Fruit fly (Drosophila melanogaster) whole organism, embryonic: ENCODE results near the gene CG32425.

Experiments
- Atf-2 ChIP-seq: fragments of 200-800 bp; sonication (Bioruptor generic); optimal IDR thresholded peaks from 2 replicates; lab custom pipeline; 2016; ENCODE audit warnings: missing biosample characterization, missing genetic modification characterization
- Awh ChIP-seq: fragments of 200-800 bp; sonication (Bioruptor generic); IDR thresholded peaks from 2 replicates; pipeline ENCODE4, ENCODE4 v1.3.6; 2022; ENCODE audit warnings: missing biosample characterization, missing genetic modification characterization
- CG10267 ChIP-seq: fragments of 200-800 bp; sonication (Bioruptor generic); optimal IDR thresholded peaks from 2 replicates; lab custom pipeline; 2018; ENCODE audit warnings: missing biosample characterization, mild to moderate bottlenecking, missing genetic modification characterization, moderate library complexity
- CG15011 ChIP-seq: fragments of 200-800 bp; sonication (Bioruptor generic); optimal IDR thresholded peaks from 3 replicates; lab custom pipeline; 2018; ENCODE audit warnings: missing biosample characterization, mild to moderate bottlenecking, missing genetic modification characterization
- CG1529 ChIP-seq: fragments of 200-800 bp; sonication (Bioruptor generic); optimal IDR thresholded peaks from 3 replicates; lab custom pipeline; 2018; ENCODE audit warnings: missing biosample characterization, missing genetic modification characterization
- CG15696 ChIP-seq: fragments of 200-800 bp; sonication (Bioruptor generic); optimal IDR thresholded peaks from 2 replicates; lab custom pipeline; 2019; ENCODE audit warnings: missing biosample characterization, mild to moderate bottlenecking, missing genetic modification characterization, moderate library complexity
- CG17328 ChIP-seq: fragments of 200-800 bp; sonication (Bioruptor generic); IDR thresholded peaks from 2 replicates; pipeline ENCODE4 v1.3.6; 2022; ENCODE audit warnings: missing biosample characterization, missing genetic modification characterization
- CG17359 ChIP-seq: fragments of 200-800 bp; sonication (Bioruptor generic); optimal IDR thresholded peaks from 3 replicates; lab custom pipeline; 2018; ENCODE audit warnings: missing biosample characterization, mild to moderate bottlenecking, missing genetic modification characterization, moderate library complexity
- CG18262 ChIP-seq: fragments of 200-800 bp; optimal IDR thresholded peaks from 3 replicates; lab custom pipeline; 2019; ENCODE audit warnings: missing biosample characterization, mild to moderate bottlenecking, missing genetic modification characterization, moderate library complexity
- CG2199 ChIP-seq: fragments of 200-800 bp; sonication (Bioruptor generic); IDR thresholded peaks from 3 replicates; pipeline ENCODE4 v1.3.6; 2022; ENCODE audit warnings: missing biosample characterization, missing genetic modification characterization
- CG31388 ChIP-seq: fragments of 200-800 bp; sonication (Bioruptor generic); optimal IDR thresholded peaks from 2 replicates; lab custom pipeline; 2016; ENCODE audit warnings: missing biosample characterization, missing genetic modification characterization
- CG32532 ChIP-seq: fragments of 200-800 bp; sonication (Bioruptor generic); IDR thresholded peaks from 2 replicates; pipeline ENCODE4 v1.3.6; 2022; ENCODE audit warnings: missing biosample characterization, missing genetic modification characterization
- CG33557 ChIP-seq: fragments of 200-800 bp; sonication (Bioruptor generic); optimal IDR thresholded peaks from 2 replicates; lab custom pipeline; 2019; ENCODE audit warnings: missing biosample characterization, mild to moderate bottlenecking, missing genetic modification characterization, moderate library complexity
- CG5953 ChIP-seq: fragments of 200-800 bp; sonication (Bioruptor generic); IDR thresholded peaks from 2 replicates; pipeline ENCODE4 v1.3.6; 2022; ENCODE audit warnings: missing biosample characterization, missing genetic modification characterization
- CG6813 ChIP-seq: fragments of 200-800 bp; sonication (Bioruptor generic); optimal IDR thresholded peaks from 2 replicates; lab custom pipeline; 2017; ENCODE audit warnings: missing biosample characterization, missing genetic modification characterization, mild to moderate bottlenecking, moderate library complexity, missing genetic modification reagents
- CG7372 ChIP-seq: fragments of 200-800 bp; sonication (Bioruptor generic); IDR thresholded peaks from 2 replicates; pipeline ENCODE4 v1.3.6; 2022; ENCODE audit warnings: missing biosample characterization, missing genetic modification characterization
- CG7745 ChIP-seq: fragments of 200-800 bp; sonication (Bioruptor generic); optimal IDR thresholded peaks from 2 replicates; lab custom pipeline; 2018; ENCODE audit warnings: missing biosample characterization, mild to moderate bottlenecking, missing genetic modification characterization, moderate library complexity
- CG7987 ChIP-seq: fragments of 200-800 bp; sonication (Bioruptor generic); optimal IDR thresholded peaks from 2 replicates; lab custom pipeline; 2018; ENCODE audit warnings: missing biosample characterization, mild to moderate bottlenecking, missing genetic modification characterization, moderate library complexity
- CG8089 ChIP-seq: fragments of 200-800 bp; sonication (Bioruptor generic); optimal IDR thresholded peaks from 3 replicates; lab custom pipeline; 2016; ENCODE audit warnings: missing biosample characterization, missing genetic modification characterization
- CG9215 ChIP-seq: fragments of 200-800 bp; sonication (Bioruptor generic); IDR thresholded peaks from 2 replicates; pipeline ENCODE4 v1.3.6; 2022; ENCODE audit warnings: missing biosample characterization, missing genetic modification characterization
- CHES-1-like ChIP-seq: fragments of 200-800 bp; sonication (Bioruptor generic); optimal IDR thresholded peaks from 2 replicates; lab custom pipeline; 2016; ENCODE audit warnings: missing biosample characterization, missing genetic modification characterization
- D19B ChIP-seq: fragments of 200-800 bp; sonication (Bioruptor generic); optimal IDR thresholded peaks from 2 replicates; lab custom pipeline; 2017; ENCODE audit warnings: missing biosample characterization, mild to moderate bottlenecking, missing genetic modification characterization
- Dip3 ChIP-seq: fragments of 200-800 bp; sonication (Bioruptor generic); optimal IDR thresholded peaks from 3 replicates; lab custom pipeline; 2016; ENCODE audit warnings: missing biosample characterization, missing genetic modification characterization
- Dll ChIP-seq: fragments of 200-800 bp; sonication (Bioruptor generic); IDR thresholded peaks from 4 replicates; pipeline ENCODE4 v1.3.6; 2022; ENCODE audit warnings: missing biosample characterization, missing genetic modification characterization; ENCODE audit not compliant: partially characterized antibody
- Hmr ChIP-seq: fragments of 200-800 bp; sonication (Bioruptor generic); optimal IDR thresholded peaks from 3 replicates; lab custom pipeline; 2017; ENCODE audit warnings: mild to moderate bottlenecking, missing biosample characterization, missing genetic modification reagents, missing genetic modification characterization
- Mad ChIP-seq: fragments of 200-800 bp; sonication (Bioruptor generic); optimal IDR thresholded peaks from 2 replicates; lab custom pipeline; 2016; ENCODE audit warnings: missing biosample characterization, missing genetic modification characterization
- NC2α ChIP-seq: fragments of 200-800 bp; sonication (Bioruptor generic); optimal IDR thresholded peaks from 2 replicates; lab custom pipeline; 2016; ENCODE audit warnings: missing biosample characterization, missing genetic modification characterization
- Pdp1 ChIP-seq, 2 experiments: fragments of 200-800 bp; sonication (Bioruptor generic); optimal IDR thresholded peaks; 3 replicates each; lab custom pipeline; 2016; ENCODE audit warnings: missing biosample characterization in 2 of 2, missing genetic modification characterization in 2 of 2, mild to moderate bottlenecking in 1 of 2, moderate library complexity in 1 of 2
- Poxn ChIP-seq: fragments of 200-800 bp; sonication (Bioruptor generic); IDR thresholded peaks from 2 replicates; pipeline ENCODE4 v1.3.6; 2022; ENCODE audit warnings: missing biosample characterization, missing genetic modification characterization
- Ptx1 ChIP-seq: fragments of 200-800 bp; sonication (Bioruptor generic); IDR thresholded peaks from 2 replicates; pipeline ENCODE4 v1.3.6; 2022; ENCODE audit warnings: missing biosample characterization, missing genetic modification characterization
- Rx ChIP-seq: fragments of 200-800 bp; sonication (Bioruptor generic); IDR thresholded peaks from 2 replicates; pipeline ENCODE4 v1.3.6; 2022; ENCODE audit warnings: missing biosample characterization, missing genetic modification characterization
- Sox100B ChIP-seq: fragments of 200-800 bp; sonication (Bioruptor generic); optimal IDR thresholded peaks from 3 replicates; lab custom pipeline; 2018; ENCODE audit warnings: missing biosample characterization, mild to moderate bottlenecking, missing genetic modification characterization
- Ssrp ChIP-seq: fragments of 200-800 bp; sonication (Bioruptor generic); optimal IDR thresholded peaks from 2 replicates; lab custom pipeline; 2018; ENCODE audit warnings: missing biosample characterization, mild to moderate bottlenecking, missing genetic modification characterization, moderate library complexity
- Xrp1 ChIP-seq: fragments of 200-800 bp; sonication (Bioruptor generic); IDR thresholded peaks from 2 replicates; pipeline ENCODE4 v1.3.6; 2022; ENCODE audit warnings: missing biosample characterization, missing genetic modification characterization
- ara ChIP-seq: fragments of 200-800 bp; sonication (Bioruptor generic); IDR thresholded peaks from 2 replicates; pipeline ENCODE4 v1.3.6; 2022; ENCODE audit warnings: missing biosample characterization, missing genetic modification characterization
- az2 ChIP-seq: fragments of 200-800 bp; sonication (Bioruptor generic); optimal IDR thresholded peaks from 3 replicates; lab custom pipeline; 2016; ENCODE audit warnings: missing biosample characterization, missing genetic modification characterization
- bbx ChIP-seq: fragments of 200-800 bp; sonication (Bioruptor generic); IDR thresholded peaks from 2 replicates; pipeline ENCODE4 v1.3.6; 2022; ENCODE audit warnings: missing biosample characterization, missing genetic modification characterization; ENCODE audit not compliant: partially characterized antibody
- chm ChIP-seq: fragments of 200-800 bp; sonication (Bioruptor generic); IDR thresholded peaks from 2 replicates; pipeline ENCODE4 v1.3.6; 2022; ENCODE audit warnings: missing biosample characterization, missing genetic modification characterization
- chn ChIP-seq: fragments of 200-800 bp; sonication (Bioruptor generic); optimal IDR thresholded peaks from 2 replicates; lab custom pipeline; 2016; ENCODE audit warnings: missing biosample characterization, missing genetic modification characterization
- dm ChIP-seq: fragments of 200-800 bp; sonication (Bioruptor generic); optimal IDR thresholded peaks from 3 replicates; lab custom pipeline; 2016; ENCODE audit warnings: missing biosample characterization, missing genetic modification characterization
- eve ChIP-seq, 2 experiments: fragments of >200 bp; optimal IDR thresholded peaks; 2 replicates each; lab custom pipeline; 2017; ENCODE audit warnings: missing biosample characterization in 2 of 2, missing genetic modification characterization in 2 of 2
- fd102C ChIP-seq: fragments of 200-800 bp; sonication (Bioruptor generic); optimal IDR thresholded peaks from 2 replicates; lab custom pipeline; 2018; ENCODE audit warnings: missing biosample characterization, mild to moderate bottlenecking, missing genetic modification characterization, moderate library complexity
- fd64A ChIP-seq: fragments of 200-800 bp; sonication (Bioruptor generic); optimal IDR thresholded peaks from 3 replicates; lab custom pipeline; 2018; ENCODE audit warnings: missing biosample characterization, mild to moderate bottlenecking, missing genetic modification characterization
- gem ChIP-seq: fragments of 200-800 bp; sonication (Bioruptor generic); optimal IDR thresholded peaks from 2 replicates; lab custom pipeline; 2019; ENCODE audit warnings: missing biosample characterization, mild to moderate bottlenecking, missing genetic modification characterization, moderate library complexity
- oc ChIP-seq: fragments of 200-800 bp; sonication (Bioruptor generic); optimal IDR thresholded peaks from 2 replicates; lab custom pipeline; 2018; ENCODE audit warnings: missing biosample characterization, mild to moderate bottlenecking, missing genetic modification characterization, moderate library complexity
- odd ChIP-seq: fragments of 200-800 bp; sonication (Bioruptor generic); optimal IDR thresholded peaks from 2 replicates; lab custom pipeline; 2017; ENCODE audit warnings: missing biosample characterization, mild to moderate bottlenecking, missing genetic modification characterization
- sc ChIP-seq, 3 experiments: fragments of >200 bp in 2 of 3; fragments of 200-800 bp in 1 of 3; sonication (Bioruptor generic) in 1 of 3; optimal IDR thresholded peaks; 2 replicates in 2 of 3; 3 replicates in 1 of 3; lab custom pipeline; 2017; ENCODE audit warnings: mild to moderate bottlenecking in 1 of 3, missing biosample characterization in 1 of 3, missing genetic modification characterization in 1 of 3, missing genetic modification reagents in 1 of 3
- ssp ChIP-seq: fragments of 200-800 bp; sonication (Bioruptor generic); IDR thresholded peaks from 2 replicates; pipeline ENCODE4 v1.3.6; 2022; ENCODE audit warnings: missing biosample characterization, missing genetic modification characterization
- wdn ChIP-seq: fragments of 200-800 bp; sonication (Bioruptor generic); IDR thresholded peaks from 2 replicates; pipeline ENCODE4 v1.3.6; 2022; ENCODE audit warnings: missing biosample characterization, missing genetic modification characterization
- yki ChIP-seq: fragments of >200 bp; optimal IDR thresholded peaks from 3 replicates; lab custom pipeline; 2018
- z ChIP-seq: fragments of 200-800 bp; sonication (Bioruptor generic); IDR thresholded peaks from 3 replicates; pipeline ENCODE4 v1.3.6; 2022; ENCODE audit warnings: missing biosample characterization, missing genetic modification characterization
- zf30C ChIP-seq: fragments of 200-800 bp; sonication (Bioruptor generic); optimal IDR thresholded peaks from 3 replicates; lab custom pipeline; 2018; ENCODE audit warnings: missing biosample characterization, mild to moderate bottlenecking, missing genetic modification characterization

Gene CG32425

DNA sequence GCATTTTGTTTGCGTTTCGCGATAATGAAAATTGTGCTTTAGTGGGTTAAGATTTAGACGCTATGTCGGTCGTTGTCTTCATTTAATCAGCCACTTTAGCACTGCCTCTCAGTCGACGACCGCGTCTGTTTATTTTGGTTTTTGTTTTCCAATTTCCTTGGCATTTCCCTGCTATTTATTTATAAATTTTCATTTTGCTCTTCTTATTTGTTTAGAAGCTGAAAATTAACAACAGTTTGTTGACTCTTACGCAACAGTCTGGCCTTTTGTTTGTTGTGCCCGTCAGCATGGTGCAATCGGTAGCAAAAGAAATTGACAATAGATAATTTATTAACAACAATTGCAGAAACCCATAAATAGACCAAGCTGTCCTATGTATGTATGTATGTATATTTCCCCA lies 10.4 kb downstream of the CG32425 start (continued):
- no peak for TF ChIP-seq CG32532 (GFP tag; lab: Robert Waterston, UW)
- no peak for TF ChIP-seq CG9215 (GFP tag; lab: Robert Waterston, UW)
- TF ChIP-seq chn (GFP tag; lab: Kevin White, UChicago), result no peak
- TF ChIP-seq fd102C, result peak; percentile 42
- TF ChIP-seq Sox100B (GFP tag; lab: Kevin White, UChicago), result no peak
- TF ChIP-seq oc (tag; lab: Kevin White, UChicago), result no peak
- TF ChIP-seq Rx (GFP tag; lab: Robert Waterston, UW), result 0 out of 2 replicates have a peak, but pooled peaks have one; percentile 6
- no peak for TF ChIP-seq Awh
- no peak for TF ChIP-seq az2 (GFP tag; lab: Kevin White, UChicago)
- TF ChIP-seq eve (GFP tag; optimal IDR thresholded peaks at IDR 0.05; lab: Kevin White, UChicago), result no peak
- TF ChIP-seq CG15011 (GFP tag; lab: Kevin White, UChicago), result no peak
- no peak for TF ChIP-seq CG1529 (GFP tag; lab: Kevin White, UChicago)
- no peak for TF ChIP-seq Mad
- peak; percentile 22 for TF ChIP-seq gem (tag; lab: Kevin White, UChicago)
- TF ChIP-seq NC2α (GFP tag; lab: Kevin White, UChicago), result no peak
- TF ChIP-seq z (GFP tag; lab: Robert Waterston, UW), result no peak
- peak in 1 of 2 experiments; percentile 94 for TF ChIP-seq Pdp1 (GFP tag; optimal IDR thresholded peaks at IDR 0.05; lab: Kevin White, UChicago)
- TF ChIP-seq ara (GFP tag; lab: Robert Waterston, UW), result no peak
- TF ChIP-seq Atf-2, result no peak
- TF ChIP-seq CG2199 (GFP tag; lab: Robert Waterston, UW), result no peak
- TF ChIP-seq chm (GFP tag; lab: Robert Waterston, UW), result no peak
- TF ChIP-seq CG17359, result peak; percentile 39
- TF ChIP-seq fd64A, result peak; percentile 53
- TF ChIP-seq zf30C (GFP tag; lab: Kevin White, UChicago), result no peak
- TF ChIP-seq bbx (GFP tag; lab: Robert Waterston, UW), result no peak
- no peak for TF ChIP-seq ssp (GFP tag; lab: Robert Waterston, UW)
- TF ChIP-seq Xrp1 (GFP tag; lab: Robert Waterston, UW), result peak; percentile 56; the same call in 1 of the 2 replicates
- peak; percentile 37 for TF ChIP-seq CG7745 (tag; lab: Kevin White, UChicago)
- TF ChIP-seq Dll (GFP tag; lab: Robert Waterston, UW), result no peak
- peak; percentile 15 for TF ChIP-seq CG33557
- TF ChIP-seq Ptx1 (GFP tag; lab: Robert Waterston, UW), result no peak
- TF ChIP-seq CG17328 (GFP tag; lab: Robert Waterston, UW), result no peak
- TF ChIP-seq CHES-1-like (GFP tag; lab: Kevin White, UChicago), result no peak
- TF ChIP-seq Dip3 (GFP tag; lab: Kevin White, UChicago), result no peak
- TF ChIP-seq wdn (GFP tag; lab: Robert Waterston, UW), result no peak
- TF ChIP-seq D19B, result no peak
- no peak for TF ChIP-seq CG31388 (GFP tag; lab: Kevin White, UChicago)
- TF ChIP-seq Poxn, result no peak
- peak; percentile 1 for TF ChIP-seq CG7987 (GFP tag; lab: Kevin White, UChicago)
- TF ChIP-seq dm (GFP tag; lab: Kevin White, UChicago), result no peak
- no peak for TF ChIP-seq yki (lab: Kevin White, UChicago)
- no peak for TF ChIP-seq CG6813 (GFP tag; lab: Kevin White, UChicago)
- TF ChIP-seq CG10267 (tag; lab: Kevin White, UChicago), result no peak
- TF ChIP-seq CG7372 (GFP tag; lab: Robert Waterston, UW), result no peak
- no peak for TF ChIP-seq CG5953
- TF ChIP-seq CG8089 (GFP tag; lab: Kevin White, UChicago), result no peak
- TF ChIP-seq CG15696 (tag; lab: Kevin White, UChicago), result peak; percentile 38
- TF ChIP-seq Hmr, result no peak
- TF ChIP-seq CG18262, result no peak
- no peak for TF ChIP-seq sc (optimal IDR thresholded peaks at IDR 0.05; lab: Kevin White, UChicago)
- TF ChIP-seq sc (GFP tag; optimal IDR thresholded peaks at IDR 0.05; lab: Kevin White, UChicago), result no peak
- TF ChIP-seq Ssrp (tag; lab: Kevin White, UChicago), result no peak
- no peak for TF ChIP-seq odd
